Worm (Caenorhabditis elegans) whole organism, L1 larva: ENCODE measurements around the gene fbxa-61.
A peak's percentile ranks its signal among the peaks of the same experiment; 100 is the strongest.

Source experiments
- C16A3.4 ChIP-seq: fragments of 150-350 bp; optimal IDR thresholded peaks from 2 replicates; lab custom pipeline; 2014; ENCODE audit warnings: missing biosample characterization, missing genetic modification characterization
- F16B12.6 ChIP-seq: fragments of 150-350 bp; optimal IDR thresholded peaks from 2 replicates; lab custom pipeline; 2014; ENCODE audit warnings: missing biosample characterization, missing genetic modification characterization
- Y116A8C.19 ChIP-seq: sonication (generic microtip); optimal IDR thresholded peaks from 2 replicates; lab custom pipeline; 2016; ENCODE audit warnings: missing compliant biosample characterization, missing genetic modification characterization, borderline replicate concordance
- alr-1 ChIP-seq: fragments of 200-800 bp; sonication (Bioruptor generic); optimal IDR thresholded peaks from 2 replicates; lab custom pipeline; 2018; ENCODE audit warnings: borderline replicate concordance, mild to moderate bottlenecking, missing genetic modification characterization, missing compliant biosample characterization
- ama-1 ChIP-seq: fragments of 150-350 bp; optimal IDR thresholded peaks from 2 replicates; lab custom pipeline; 2014
- ceh-82 ChIP-seq, 3 experiments: fragments of 150-350 bp in 1 of 3; sonication (generic microtip) in 2 of 3; optimal IDR thresholded peaks; 2 replicates each; lab custom pipeline; 2014 to 2017; ENCODE audit warnings: missing biosample characterization in 3 of 3, missing genetic modification characterization in 3 of 3
- ceh-90 ChIP-seq: sonication (generic microtip); optimal IDR thresholded peaks from 2 replicates; lab custom pipeline; 2016; ENCODE audit warnings: missing genetic modification characterization, missing compliant biosample characterization
- efl-1 ChIP-seq, 4 experiments: fragments of 150-350 bp; optimal IDR thresholded peaks in 3 of 4; peaks in 1 of 4; 1 replicate in 1 of 4; 2 replicates in 3 of 4; lab custom pipeline; 2014; ENCODE audit warnings: missing biosample characterization in 2 of 4, missing genetic modification characterization in 2 of 4, missing genetic modification reagents in 2 of 4
- efl-3 ChIP-seq: fragments of 200-800 bp; sonication (Bioruptor generic); optimal IDR thresholded peaks from 2 replicates; lab custom pipeline; 2018; ENCODE audit warnings: mild to moderate bottlenecking, missing genetic modification characterization, missing compliant biosample characterization
- egl-13 ChIP-seq: sonication (generic microtip); optimal IDR thresholded peaks from 2 replicates; lab custom pipeline; 2016; ENCODE audit warnings: missing genotype, missing genetic modification reagents, missing genetic modification characterization, missing compliant biosample characterization
- elt-2 ChIP-seq: sonication (generic microtip); optimal IDR thresholded peaks from 2 replicates; lab custom pipeline; 2016; ENCODE audit warnings: missing genetic modification characterization, mild to moderate bottlenecking, inconsistent platforms, missing compliant biosample characterization, missing genetic modification reagents
- fkh-10 ChIP-seq: sonication (generic microtip); optimal IDR thresholded peaks from 2 replicates; lab custom pipeline; 2017; ENCODE audit warnings: missing biosample characterization, missing genetic modification reagents, missing genetic modification characterization
- fkh-8 ChIP-seq: sonication (generic microtip); optimal IDR thresholded peaks from 2 replicates; lab custom pipeline; 2016; ENCODE audit warnings: mild to moderate bottlenecking, missing genetic modification characterization, missing compliant biosample characterization
- fos-1 ChIP-seq: fragments of 150-350 bp; optimal IDR thresholded peaks from 2 replicates; lab custom pipeline; 2014; ENCODE audit warnings: missing biosample characterization, missing genetic modification characterization
- grh-1 ChIP-seq: fragments of 200-800 bp; sonication (Bioruptor generic); IDR thresholded peaks from 2 replicates; pipeline ENCODE4 v1.3.6; 2022; ENCODE audit warnings: missing genetic modification reagents, missing genetic modification characterization, missing compliant biosample characterization
- hlh-4 ChIP-seq: sonication (generic microtip); optimal IDR thresholded peaks from 2 replicates; lab custom pipeline; 2016; ENCODE audit warnings: mild to moderate bottlenecking, missing genetic modification characterization, missing compliant biosample characterization
- hpl-2 ChIP-seq: fragments of 150-350 bp; optimal IDR thresholded peaks from 2 replicates; lab custom pipeline; 2014; ENCODE audit warnings: missing biosample characterization, missing genetic modification reagents, missing genetic modification characterization
- isw-1 ChIP-seq: fragments of 200-800 bp; sonication (Bioruptor generic); IDR thresholded peaks from 2 replicates; pipeline ENCODE4 v1.3.6; 2022; ENCODE audit warnings: missing genetic modification characterization, missing compliant biosample characterization
- lin-14 ChIP-seq: fragments of 200-800 bp; sonication (Bioruptor generic); optimal IDR thresholded peaks from 2 replicates; lab custom pipeline; 2018; ENCODE audit warnings: mild to moderate bottlenecking, missing genetic modification characterization, moderate library complexity, missing compliant biosample characterization
- lin-35 ChIP-seq, 2 experiments: fragments of 150-350 bp; optimal IDR thresholded peaks; 2 replicates each; lab custom pipeline; 2014; ENCODE audit warnings: missing biosample characterization in 2 of 2, missing genetic modification characterization in 2 of 2, missing genetic modification reagents in 2 of 2
- lsy-2 ChIP-seq, 2 experiments: fragments of 150-350 bp; optimal IDR thresholded peaks; 2 replicates each; lab custom pipeline; 2014; ENCODE audit warnings: missing biosample characterization in 2 of 2, missing genetic modification characterization in 2 of 2
- mdl-1 ChIP-seq, 2 experiments: fragments of 150-350 bp; optimal IDR thresholded peaks; 2 replicates each; lab custom pipeline; 2014 to 2017; ENCODE audit warnings: missing biosample characterization in 2 of 2, missing genetic modification characterization in 2 of 2, inconsistent platforms in 1 of 2
- mep-1 ChIP-seq: fragments of 150-350 bp; optimal IDR thresholded peaks from 2 replicates; lab custom pipeline; 2014; ENCODE audit warnings: missing biosample characterization, missing genetic modification characterization
- nhr-12 ChIP-seq: sonication (generic microtip); optimal IDR thresholded peaks from 2 replicates; lab custom pipeline; 2017; ENCODE audit warnings: missing biosample characterization, missing genetic modification characterization
- nhr-237 ChIP-seq: fragments of 150-350 bp; optimal IDR thresholded peaks from 2 replicates; lab custom pipeline; 2014; ENCODE audit warnings: missing biosample characterization, missing genetic modification characterization
- nhr-28 ChIP-seq: fragments of 150-350 bp; optimal IDR thresholded peaks from 2 replicates; lab custom pipeline; 2014; ENCODE audit warnings: missing biosample characterization, missing genetic modification characterization
- nhr-47 ChIP-seq: sonication (generic microtip); optimal IDR thresholded peaks from 2 replicates; lab custom pipeline; 2016; ENCODE audit warnings: mild to moderate bottlenecking, missing genetic modification characterization, moderate library complexity, missing compliant biosample characterization
- nhr-71 ChIP-seq: sonication (generic microtip); optimal IDR thresholded peaks from 2 replicates; lab custom pipeline; 2016; ENCODE audit warnings: mild to moderate bottlenecking, missing genetic modification characterization, moderate library complexity, missing compliant biosample characterization
- nhr-76 ChIP-seq: sonication (generic microtip); optimal IDR thresholded peaks from 2 replicates; lab custom pipeline; 2017; ENCODE audit warnings: missing biosample characterization, missing genetic modification characterization
- nhr-85 ChIP-seq: sonication (generic microtip); peaks from one replicate; lab custom pipeline; 2016; ENCODE audit warnings: missing genetic modification characterization, inconsistent platforms, missing compliant biosample characterization
- nhr-90 ChIP-seq: sonication (generic microtip); optimal IDR thresholded peaks from 2 replicates; lab custom pipeline; 2016; ENCODE audit warnings: mild to moderate bottlenecking, missing genetic modification characterization, missing compliant biosample characterization; ENCODE audit not compliant: poor library complexity
- pag-3 ChIP-seq: sonication (generic microtip); optimal IDR thresholded peaks from 2 replicates; lab custom pipeline; 2017; ENCODE audit warnings: missing genetic modification characterization, mild to moderate bottlenecking, missing compliant biosample characterization, antibody characterized with exemption, borderline replicate concordance; ENCODE audit not compliant: insufficient read depth
- pax-3 ChIP-seq: fragments of 200-800 bp; sonication (Bioruptor generic); optimal IDR thresholded peaks from 2 replicates; lab custom pipeline; 2018; ENCODE audit warnings: mild to moderate bottlenecking, missing genetic modification characterization, moderate library complexity, missing compliant biosample characterization
- rnt-1 ChIP-seq: sonication (generic microtip); optimal IDR thresholded peaks from 2 replicates; lab custom pipeline; 2016; ENCODE audit warnings: mild to moderate bottlenecking, missing genetic modification characterization, moderate library complexity, missing compliant biosample characterization
- skn-1 ChIP-seq: fragments of 150-350 bp; optimal IDR thresholded peaks from 2 replicates; lab custom pipeline; 2014; ENCODE audit warnings: missing biosample characterization, missing genetic modification characterization
- snpc-4 ChIP-seq: fragments of 150-350 bp; optimal IDR thresholded peaks from 2 replicates; lab custom pipeline; 2014; ENCODE audit warnings: missing biosample characterization, missing genetic modification characterization
- snu-23 ChIP-seq: sonication (generic microtip); optimal IDR thresholded peaks from 2 replicates; lab custom pipeline; 2016; ENCODE audit warnings: missing genetic modification characterization, missing compliant biosample characterization
- sox-4 ChIP-seq: sonication (generic microtip); optimal IDR thresholded peaks from 2 replicates; lab custom pipeline; 2016; ENCODE audit warnings: missing genetic modification characterization, missing compliant biosample characterization
- sup-37 ChIP-seq: fragments of 200-800 bp; sonication (Bioruptor generic); optimal IDR thresholded peaks from 2 replicates; lab custom pipeline; 2018; ENCODE audit warnings: mild to moderate bottlenecking, missing genetic modification characterization, missing compliant biosample characterization
- swsn-7 ChIP-seq: sonication (generic microtip); optimal IDR thresholded peaks from 2 replicates; lab custom pipeline; 2016; ENCODE audit warnings: missing genetic modification characterization, missing compliant biosample characterization
- tlp-1 ChIP-seq: fragments of 150-350 bp; optimal IDR thresholded peaks from 2 replicates; lab custom pipeline; 2014; ENCODE audit warnings: missing biosample characterization, missing genetic modification characterization
- unc-130 ChIP-seq: fragments of 150-350 bp; optimal IDR thresholded peaks from 2 replicates; lab custom pipeline; 2017; ENCODE audit warnings: missing biosample characterization, missing genetic modification characterization, inconsistent platforms
- unc-62 ChIP-seq: fragments of 150-350 bp; optimal IDR thresholded peaks from 2 replicates; lab custom pipeline; 2014; ENCODE audit warnings: missing biosample characterization, missing genetic modification reagents, missing genetic modification characterization
- vab-15 ChIP-seq: sonication (generic microtip); optimal IDR thresholded peaks from 2 replicates; lab custom pipeline; 2017; ENCODE audit warnings: missing genotype, mild to moderate bottlenecking, missing genetic modification characterization, missing compliant biosample characterization
- zag-1 ChIP-seq: fragments of 150-350 bp; optimal IDR thresholded peaks from 2 replicates; lab custom pipeline; 2014; ENCODE audit warnings: missing biosample characterization, missing genetic modification characterization
- zip-4 ChIP-seq: fragments of 200-800 bp; sonication (Bioruptor generic); optimal IDR thresholded peaks from 2 replicates; lab custom pipeline; 2018; ENCODE audit warnings: mild to moderate bottlenecking, missing genetic modification characterization, moderate library complexity, missing compliant biosample characterization
- ztf-4 ChIP-seq: fragments of 150-350 bp; optimal IDR thresholded peaks from 2 replicates; lab custom pipeline; 2014; ENCODE audit warnings: missing biosample characterization, missing genetic modification characterization

Gene fbxa-61

DNA sequence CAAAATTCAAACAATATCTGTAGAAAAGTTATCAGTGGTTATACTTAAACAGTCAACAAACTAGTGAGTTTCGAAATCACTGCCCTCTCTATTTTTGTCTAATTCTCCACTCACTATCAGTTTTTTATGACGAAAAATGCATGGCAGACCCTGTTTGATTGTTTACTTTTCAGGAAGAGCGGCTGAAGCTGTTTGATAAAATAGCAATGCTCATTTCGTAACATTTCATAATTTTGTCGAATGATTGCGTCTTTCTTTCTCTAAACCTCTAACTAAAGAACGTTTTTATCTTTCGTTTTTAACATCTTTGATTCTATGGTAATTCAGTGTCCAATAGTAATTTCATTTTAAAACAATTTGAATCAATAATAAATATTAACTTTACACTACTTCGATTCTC, 40.3 kb downstream of the fbxa-61 start (continued):
- no peak for TF ChIP-seq vab-15
- TF ChIP-seq snu-23 (GFP tag; lab: Kevin White, UChicago), result no peak
- TF ChIP-seq zag-1, result no peak
- no peak for TF ChIP-seq snpc-4 (tag; lab: Kevin White, UChicago)
- TF ChIP-seq F16B12.6 (tag; lab: Kevin White, UChicago), result no peak
- TF ChIP-seq unc-62, result no peak
- peak in 1 of 2 experiments; percentile 38 for TF ChIP-seq lin-35 (GFP tag; optimal IDR thresholded peaks at IDR 0.05; lab: Kevin White, UChicago)
- TF ChIP-seq elt-2 (tag; lab: Kevin White, UChicago), result peak; percentile 98
- no peak for TF ChIP-seq hlh-4 (tag; lab: Kevin White, UChicago)
- no peak for TF ChIP-seq Y116A8C.19
- no peak for TF ChIP-seq tlp-1 (tag; lab: Kevin White, UChicago)
- no peak for TF ChIP-seq ama-1 (lab: Kevin White, UChicago)
- no peak for TF ChIP-seq nhr-28 (tag; lab: Kevin White, UChicago)
- no peak for TF ChIP-seq skn-1 (tag; lab: Kevin White, UChicago)
- TF ChIP-seq pag-3 (tag; lab: Kevin White, UChicago), result no peak
- TF ChIP-seq grh-1 (GFP tag; lab: Robert Waterston, UW), result no peak
- TF ChIP-seq nhr-90 (tag; lab: Kevin White, UChicago), result peak; percentile 3
- no peak for TF ChIP-seq nhr-12 (tag; lab: Kevin White, UChicago)
- no peak for TF ChIP-seq sox-4
- TF ChIP-seq lin-14 (GFP tag; lab: Kevin White, UChicago), result no peak
- TF ChIP-seq isw-1 (GFP tag; lab: Robert Waterston, UW), result no peak
- no peak for TF ChIP-seq ztf-4 (tag; lab: Kevin White, UChicago)
- TF ChIP-seq nhr-237 (tag; lab: Kevin White, UChicago), result no peak
- no peak for TF ChIP-seq mep-1 (tag; lab: Kevin White, UChicago)
- TF ChIP-seq unc-130 (tag; lab: Kevin White, UChicago), result no peak
- no peak for TF ChIP-seq rnt-1 (tag; lab: Kevin White, UChicago)
- TF ChIP-seq efl-3 (GFP tag; lab: Kevin White, UChicago), result no peak

ce11 chrIII:1284584-1285046, 45.8 kb downstream of the fbxa-61 start, which contains the start of gene fbxa-37:
Gene fbxa-37, plus strand, starts transcription at chrIII:1284996.
- TF ChIP-seq mdl-1 (tag; optimal IDR thresholded peaks at IDR 0.05; lab: Kevin White, UChicago) (no peak), snpc-4 (tag; lab: Kevin White, UChicago) (no peak), pax-3 (tag; lab: Kevin White, UChicago) (no peak), Y116A8C.19 (no peak), lsy-2 (tag; optimal IDR thresholded peaks at IDR 0.05; lab: Kevin White, UChicago) (peak; percentile 37 to 59), sup-37 (GFP tag; lab: Kevin White, UChicago) (no peak), nhr-85 (no peak), lin-14 (GFP tag; lab: Kevin White, UChicago) (peak; percentile 61), nhr-28 (tag; lab: Kevin White, UChicago) (no peak), zip-4 (GFP tag; lab: Kevin White, UChicago) (peak; percentile 92), skn-1 (tag; lab: Kevin White, UChicago) (peak; percentile 61), ama-1 (lab: Kevin White, UChicago) (no peak), nhr-90 (tag; lab: Kevin White, UChicago) (no peak), nhr-47 (tag; lab: Kevin White, UChicago) (peak; percentile 18), swsn-7 (tag; lab: Kevin White, UChicago) (peak; percentile 25), C16A3.4 (tag; lab: Kevin White, UChicago) (no peak), nhr-71 (tag; lab: Kevin White, UChicago) (peak; percentile 42), fkh-8 (no peak), egl-13 (tag; lab: Kevin White, UChicago) (no peak), efl-1 (optimal IDR thresholded peaks at IDR 0.05; lab: Kevin White, UChicago) (peak; percentile 22 to 36), efl-1 (GFP tag; optimal IDR thresholded peaks at IDR 0.05 in 1 of 2; lab: Kevin White, UChicago) (peak; percentile 18 to 80), ceh-90 (tag; lab: Kevin White, UChicago) (no peak), elt-2 (tag; lab: Kevin White, UChicago) (peak; percentile 2), grh-1 (GFP tag; lab: Robert Waterston, UW) (no peak), F16B12.6 (tag; lab: Kevin White, UChicago) (no peak), hpl-2 (GFP tag; lab: Kevin White, UChicago) (no peak), lin-35 (GFP tag; optimal IDR thresholded peaks at IDR 0.05; lab: Kevin White, UChicago) (peak in 1 of 2 experiments; percentile 25), ceh-82 (tag; optimal IDR thresholded peaks at IDR 0.05; lab: Kevin White, UChicago) (peak in 2 of 3 experiments; percentile 32 to 34), nhr-237 (tag; lab: Kevin White, UChicago) (peak; percentile 67), unc-62 (no peak), alr-1 (tag; lab: Kevin White, UChicago) (no peak), fos-1 (tag; lab: Kevin White, UChicago) (no peak), fkh-10 (no peak), nhr-76 (no peak)
